Worm (Caenorhabditis elegans) whole organism, mixed stage, embryonic: ENCODE measurements around the gene T05A7.13.

Experiments
- M03D4.4 ChIP-seq: sonication (generic microtip); optimal IDR thresholded peaks from 2 replicates; lab custom pipeline; 2017; ENCODE audit warnings: mild to moderate bottlenecking, missing genetic modification characterization, missing compliant biosample characterization
- bed-3 ChIP-seq: fragments of 200-800 bp; sonication (Bioruptor generic); optimal IDR thresholded peaks from 3 replicates; lab custom pipeline; 2018; ENCODE audit warnings: mild to moderate bottlenecking, missing genetic modification characterization, moderate library complexity, missing compliant biosample characterization
- ceh-39 ChIP-seq: fragments of 150-350 bp; optimal IDR thresholded peaks from 2 replicates; lab custom pipeline; 2014; ENCODE audit warnings: missing biosample characterization, missing genetic modification characterization
- ceh-43 ChIP-seq: fragments of 200-800 bp; sonication (Bioruptor generic); optimal IDR thresholded peaks from 2 replicates; lab custom pipeline; 2018; ENCODE audit warnings: mild to moderate bottlenecking, missing genetic modification characterization, moderate library complexity, missing compliant biosample characterization
- ces-1 ChIP-seq: fragments of 150-350 bp; optimal IDR thresholded peaks from 2 replicates; lab custom pipeline; 2014; ENCODE audit warnings: missing biosample characterization, missing genetic modification reagents, missing genetic modification characterization
- cnd-1 ChIP-seq: fragments of 200-800 bp; sonication (Bioruptor generic); optimal IDR thresholded peaks from 2 replicates; lab custom pipeline; 2018; ENCODE audit warnings: mild to moderate bottlenecking, missing genetic modification characterization, missing compliant biosample characterization
- drap-1 ChIP-seq: fragments of 200-800 bp; sonication (Bioruptor generic); optimal IDR thresholded peaks from 3 replicates; lab custom pipeline; 2018; ENCODE audit warnings: mild to moderate bottlenecking, missing genetic modification characterization, missing compliant biosample characterization
- elt-1 ChIP-seq: sonication (generic microtip); optimal IDR thresholded peaks from 2 replicates; lab custom pipeline; 2017; ENCODE audit warnings: missing genetic modification characterization, mild to moderate bottlenecking, missing compliant biosample characterization, antibody characterized with exemption, moderate library complexity, borderline replicate concordance; ENCODE audit not compliant: insufficient read depth
- elt-3 ChIP-seq: fragments of 150-350 bp; optimal IDR thresholded peaks from 2 replicates; lab custom pipeline; 2014; ENCODE audit warnings: missing biosample characterization, missing genetic modification characterization
- flh-1 ChIP-seq: fragments of 200-800 bp; sonication (Bioruptor generic); optimal IDR thresholded peaks from 2 replicates; lab custom pipeline; 2018; ENCODE audit warnings: mild to moderate bottlenecking, missing genetic modification characterization, moderate library complexity, missing compliant biosample characterization
- hlh-1 ChIP-seq: fragments of 150-350 bp; optimal IDR thresholded peaks from 2 replicates; lab custom pipeline; 2014; ENCODE audit warnings: missing biosample characterization, missing genetic modification reagents, missing genetic modification characterization
- lin-13 ChIP-seq: fragments of 150-350 bp; optimal IDR thresholded peaks from 2 replicates; lab custom pipeline; 2014; ENCODE audit warnings: missing biosample characterization, missing genetic modification characterization
- lin-32 ChIP-seq: fragments of 200-800 bp; sonication (Bioruptor generic); optimal IDR thresholded peaks from 2 replicates; lab custom pipeline; 2018; ENCODE audit warnings: mild to moderate bottlenecking, missing genetic modification characterization, missing compliant biosample characterization
- lsy-2 ChIP-seq: fragments of 150-350 bp; optimal IDR thresholded peaks from 2 replicates; lab custom pipeline; 2014; ENCODE audit warnings: missing biosample characterization, missing genetic modification characterization
- mab-5 ChIP-seq: fragments of 150-350 bp; optimal IDR thresholded peaks from 2 replicates; lab custom pipeline; 2014; ENCODE audit warnings: missing biosample characterization, missing genetic modification characterization
- mep-1 ChIP-seq: fragments of 150-350 bp; optimal IDR thresholded peaks from 2 replicates; lab custom pipeline; 2017; ENCODE audit warnings: missing biosample characterization, missing genetic modification reagents, missing genetic modification characterization, inconsistent platforms
- mls-2 ChIP-seq: sonication (generic microtip); optimal IDR thresholded peaks from 2 replicates; lab custom pipeline; 2016; ENCODE audit warnings: mild to moderate bottlenecking, missing genetic modification characterization, moderate library complexity, missing compliant biosample characterization
- nhr-237 ChIP-seq: fragments of 150-350 bp; optimal IDR thresholded peaks from 2 replicates; lab custom pipeline; 2014; ENCODE audit warnings: missing biosample characterization, missing genetic modification characterization
- nhr-28 ChIP-seq: fragments of 150-350 bp; optimal IDR thresholded peaks from 2 replicates; lab custom pipeline; 2014; ENCODE audit warnings: missing biosample characterization, missing genetic modification characterization
- pha-4 ChIP-seq: fragments of 150-350 bp; optimal IDR thresholded peaks from 2 replicates; lab custom pipeline; 2018; ENCODE audit warnings: missing biosample characterization, missing genetic modification reagents, missing genetic modification characterization
- sem-2 ChIP-seq: fragments of 200-800 bp; sonication (Bioruptor generic); optimal IDR thresholded peaks from 2 replicates; lab custom pipeline; 2018; ENCODE audit warnings: mild to moderate bottlenecking, missing genetic modification characterization, missing compliant biosample characterization
- snpc-4 ChIP-seq: fragments of 150-350 bp; optimal IDR thresholded peaks from 2 replicates; lab custom pipeline; 2014; ENCODE audit warnings: missing biosample characterization, missing genetic modification characterization
- sptf-1 ChIP-seq: sonication (generic microtip); optimal IDR thresholded peaks from 2 replicates; lab custom pipeline; 2017; ENCODE audit warnings: mild to moderate bottlenecking, missing genetic modification characterization, moderate library complexity, missing compliant biosample characterization
- unc-120 ChIP-seq: sonication (generic microtip); optimal IDR thresholded peaks from 2 replicates; lab custom pipeline; 2017; ENCODE audit warnings: missing genetic modification characterization, missing compliant biosample characterization; ENCODE audit not compliant: poor library complexity, severe bottlenecking
- unc-62 ChIP-seq: fragments of 150-350 bp; optimal IDR thresholded peaks from 2 replicates; lab custom pipeline; 2014; ENCODE audit warnings: missing biosample characterization, missing genetic modification reagents, missing genetic modification characterization
- zip-8 ChIP-seq: fragments of 150-350 bp; optimal IDR thresholded peaks from 2 replicates; lab custom pipeline; 2014; ENCODE audit warnings: missing biosample characterization, missing genetic modification characterization
- ztf-11 ChIP-seq: fragments of 150-350 bp; optimal IDR thresholded peaks from 2 replicates; lab custom pipeline; 2014; ENCODE audit warnings: missing biosample characterization, missing genetic modification characterization

Gene T05A7.13

ce11 chrII:4698266-4698771 lies 37.1 kb upstream of the T05A7.13 start, which contains the start of the genes rpn-5 and scc-1:
TSS of gene rpn-5 (minus strand) at chrII:4698427.
TSS of gene scc-1 (plus strand) at chrII:4698721.
- TF ChIP-seq nhr-237 (tag; lab: Kevin White, UChicago) (peak; percentile 71), lsy-2 (tag; lab: Kevin White, UChicago) (peak; percentile 99), mls-2 (tag; lab: Kevin White, UChicago) (no peak), mep-1 (tag; lab: Kevin White, UChicago) (peak; percentile 55), pha-4 (tag; lab: Kevin White, UChicago) (peak; percentile 85), ceh-43 (GFP tag; lab: Kevin White, UChicago) (no peak), lin-13 (peak; percentile 42), unc-62 (peak; percentile 88), unc-120 (tag; lab: Kevin White, UChicago) (no peak), hlh-1 (peak; percentile 43), ceh-39 (peak; percentile 55), ces-1 (GFP tag; lab: Kevin White, UChicago) (peak; percentile 80), sptf-1 (peak; percentile 8), M03D4.4 (tag; lab: Kevin White, UChicago) (no peak)
- TF ChIP-seq, all 35 proteins: peak for 10

- TF ChIP-seq ztf-11 (tag; lab: Kevin White, UChicago): no peak
- TF ChIP-seq lin-13: no peak
- TF ChIP-seq, all 35 proteins: peak for 0
Observed at ce11 chrII:4696055-4696454, 34.9 kb upstream of the T05A7.13 start.

ce11 chrII:4693129-4693528 lies 32.0 kb upstream of the T05A7.13 start, which contains the start of gene F10G7.5:
TSS of gene F10G7.5 (plus strand) at chrII:4693414.
- TF ChIP-seq sem-2 (GFP tag; lab: Kevin White, UChicago) (no peak), pha-4 (tag; lab: Kevin White, UChicago) (peak; percentile 47)

ce11 chrII:4689477-4689876 lies 28.3 kb upstream of the T05A7.13 start, which contains the start of gene F10G7.12:
TSS of gene F10G7.12 (plus strand) at chrII:4689777.
- TF ChIP-seq flh-1 (GFP tag; lab: Kevin White, UChicago) (no peak), zip-8 (tag; lab: Kevin White, UChicago) (no peak), nhr-28 (tag; lab: Kevin White, UChicago) (no peak), ces-1 (GFP tag; lab: Kevin White, UChicago) (no peak), lin-13 (no peak), sptf-1 (no peak)

ce11 chrII:4686941-4687340 lies 25.8 kb upstream of the T05A7.13 start, which contains the start of gene sre-39:
TSS of gene sre-39 (plus strand) at chrII:4687241.
- TF ChIP-seq unc-62: no peak
- no peak for TF ChIP-seq M03D4.4 (tag; lab: Kevin White, UChicago)
- no peak for TF ChIP-seq pha-4 (tag; lab: Kevin White, UChicago)
- TF ChIP-seq mab-5 (tag; lab: Kevin White, UChicago): no peak
- no peak for TF ChIP-seq zip-8 (tag; lab: Kevin White, UChicago)
- no peak for TF ChIP-seq drap-1 (GFP tag; lab: Kevin White, UChicago)
- TF ChIP-seq flh-1 (GFP tag; lab: Kevin White, UChicago): no peak
- TF ChIP-seq elt-3 (tag; lab: Kevin White, UChicago): no peak
- TF ChIP-seq hlh-1: no peak
- no peak for TF ChIP-seq ceh-43 (GFP tag; lab: Kevin White, UChicago)
- TF ChIP-seq nhr-28 (tag; lab: Kevin White, UChicago): no peak
- no peak for TF ChIP-seq snpc-4 (tag; lab: Kevin White, UChicago)
- TF ChIP-seq sptf-1: no peak
- TF ChIP-seq cnd-1 (tag; lab: Kevin White, UChicago): no peak
- TF ChIP-seq elt-1 (tag; lab: Kevin White, UChicago): no peak
- TF ChIP-seq unc-120 (tag; lab: Kevin White, UChicago): no peak
- TF ChIP-seq ztf-11 (tag; lab: Kevin White, UChicago): no peak
- TF ChIP-seq lsy-2 (tag; lab: Kevin White, UChicago): no peak
- no peak for TF ChIP-seq bed-3 (GFP tag; lab: Kevin White, UChicago)

ce11 chrII:4684852-4685251 lies 23.7 kb upstream of the T05A7.13 start:
- no peak for TF ChIP-seq zip-8 (tag; lab: Kevin White, UChicago)
- no peak for TF ChIP-seq lin-32 (GFP tag; lab: Kevin White, UChicago)
